Worm (Caenorhabditis elegans) whole organism, L4/young adult: ENCODE measurements around the gene cux-7.
"Not testable (repeated sequence)": the region's sequence is repeated elsewhere in the genome, so short reads cannot be mapped to it uniquely, and the experiment has no call there.

Source experiments
- W03F9.2 ChIP-seq: fragments of 150-350 bp; optimal IDR thresholded peaks from 2 replicates; lab custom pipeline; 2014; ENCODE audit warnings: missing biosample characterization, missing genetic modification characterization
- dao-5 ChIP-seq: sonication (generic microtip); optimal IDR thresholded peaks from 2 replicates; lab custom pipeline; 2016; ENCODE audit warnings: missing genotype, missing genetic modification characterization, moderate library complexity, missing compliant biosample characterization
- him-1 ChIP-seq: sonication (generic microtip); optimal IDR thresholded peaks from 2 replicates; lab custom pipeline; 2016; ENCODE audit warnings: missing genotype, missing genetic modification reagents, missing genetic modification characterization, missing compliant biosample characterization

Gene cux-7

ce11 chrIII:7468980-7469379, 51.7 kb downstream of the cux-7 start, which contains the start of gene H14A12.5:
TSS of gene H14A12.5 (minus strand) at chrIII:7469080.
- not testable (repeated sequence) for TF ChIP-seq him-1 (tag; lab: Kevin White, UChicago); dao-5 (tag; lab: Kevin White, UChicago); W03F9.2
